Fruit fly (Drosophila melanogaster): ENCODE measurements around the gene CG13101.

Gene CG13101

DNA sequence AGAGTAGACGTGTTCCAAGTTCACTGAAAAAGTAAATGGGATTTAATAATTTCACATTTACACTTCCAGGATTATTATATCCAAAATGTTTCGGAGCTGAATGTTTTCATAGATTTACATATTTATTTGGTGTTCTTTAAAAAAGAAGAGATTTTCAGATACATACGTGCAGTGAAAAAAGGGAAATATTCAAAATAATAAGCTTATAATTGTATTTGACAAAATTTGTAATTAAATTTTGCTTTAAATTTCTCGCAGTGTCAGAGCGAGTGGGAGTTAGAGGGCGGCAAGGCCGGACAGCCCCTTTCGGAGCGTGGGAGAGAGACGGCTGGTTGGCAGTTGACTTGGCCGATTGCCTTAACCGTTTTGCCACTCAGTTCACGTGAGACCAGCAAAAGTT lies 47.7 kb downstream of the CG13101 start, which contains the start of gene Tsp29Fb (continued):
- no peak for TF ChIP-seq CG8765 (GFP tag; IDR thresholded peaks at IDR 0.05)
- peak; percentile 13 for TF ChIP-seq sd (tag; optimal IDR thresholded peaks at IDR 0.05)
- peak; percentile 41 for TF ChIP-seq exex (tag; optimal IDR thresholded peaks at IDR 0.05)
- TF ChIP-seq insv (GFP tag; optimal IDR thresholded peaks at IDR 0.05), result no peak
- TF ChIP-seq CG6791 (GFP tag; IDR thresholded peaks at IDR 0.05; ENCODE audit: partially characterized antibody), result no peak
- TF ChIP-seq Abd-B (GFP tag; optimal IDR thresholded peaks at IDR 0.05), result peak; percentile 47
- TF ChIP-seq CG7963 (GFP tag; IDR thresholded peaks at IDR 0.05; ENCODE audit: partially characterized antibody), result no peak
- peak; percentile 28 for TF ChIP-seq pnt (GFP tag; optimal IDR thresholded peaks at IDR 0.05)
- peak; percentile 55; the same call in 2 of the 3 replicates for TF ChIP-seq ci (GFP tag; IDR thresholded peaks at IDR 0.05)
- TF ChIP-seq CTCF (GFP tag; optimal IDR thresholded peaks at IDR 0.05), result no peak
- TF ChIP-seq Dp (GFP tag; optimal IDR thresholded peaks at IDR 0.05), result no peak
- TF ChIP-seq CG4707 (GFP tag; optimal IDR thresholded peaks at IDR 0.05), result no peak
- no peak for TF ChIP-seq lov (optimal IDR thresholded peaks at IDR 0.05)
- no peak for TF ChIP-seq lov (GFP tag; IDR thresholded peaks at IDR 0.05)
- peak; percentile 76 for TF ChIP-seq scrt (GFP tag; optimal IDR thresholded peaks at IDR 0.05)
- TF ChIP-seq D19A (tag; optimal IDR thresholded peaks at IDR 0.05), result peak; percentile 72
- TF ChIP-seq CG2712 (tag; optimal IDR thresholded peaks at IDR 0.05), result peak; percentile 73
- TF ChIP-seq Sry-δ (GFP tag; optimal IDR thresholded peaks at IDR 0.05), result peak; percentile 7
- peak; percentile 92 for TF ChIP-seq CG18599 (GFP tag; optimal IDR thresholded peaks at IDR 0.05)
- TF ChIP-seq CG6813 (GFP tag; optimal IDR thresholded peaks at IDR 0.05), result peak; percentile 54
- no peak for TF ChIP-seq Dfd (GFP tag; optimal IDR thresholded peaks at IDR 0.05)
- no peak for TF ChIP-seq Bgb (GFP tag; IDR thresholded peaks at IDR 0.05; ENCODE audit: partially characterized antibody)
- TF ChIP-seq CG34376 (GFP tag; optimal IDR thresholded peaks at IDR 0.05), result no peak
- TF ChIP-seq Bdp1 (GFP tag; optimal IDR thresholded peaks at IDR 0.05), result peak; percentile 14
- peak; percentile 23 for TF ChIP-seq CG14710 (tag; optimal IDR thresholded peaks at IDR 0.05)
- peak; percentile 73 for TF ChIP-seq CG14014 (GFP tag; IDR thresholded peaks at IDR 0.05)
- TF ChIP-seq Stat92E (GFP tag; optimal IDR thresholded peaks at IDR 0.05), result no peak
- peak; percentile 90 for TF ChIP-seq lab (GFP tag; optimal IDR thresholded peaks at IDR 0.05)
- TF ChIP-seq pb (GFP tag; optimal IDR thresholded peaks at IDR 0.05), result no peak
- TF ChIP-seq corto (GFP tag; optimal IDR thresholded peaks at IDR 0.05), result peak; percentile 5
- TF ChIP-seq bbx (GFP tag; IDR thresholded peaks at IDR 0.05; ENCODE audit: partially characterized antibody), result no peak
- peak; percentile 56 for TF ChIP-seq CG10654 (GFP tag; optimal IDR thresholded peaks at IDR 0.05)
- peak; percentile 84 for TF ChIP-seq cwo (GFP tag; optimal IDR thresholded peaks at IDR 0.05)
- peak; percentile 67; the same call in 1 of the 2 replicates for TF ChIP-seq Awh (GFP tag; IDR thresholded peaks at IDR 0.05)
- TF ChIP-seq dan (GFP tag; IDR thresholded peaks at IDR 0.05), result no peak
- TF ChIP-seq CG13424 (tag; optimal IDR thresholded peaks at IDR 0.05), result peak; percentile 87
- TF ChIP-seq danr (GFP tag; IDR thresholded peaks at IDR 0.05), result no peak
- peak; percentile 77 for TF ChIP-seq CG17359 (tag; optimal IDR thresholded peaks at IDR 0.05)
- no peak for TF ChIP-seq Hey (tag; optimal IDR thresholded peaks at IDR 0.05)
- peak; percentile 81; the same call in 2 of the 3 replicates for TF ChIP-seq dysf (GFP tag; IDR thresholded peaks at IDR 0.05)
- TF ChIP-seq Ssrp (tag; optimal IDR thresholded peaks at IDR 0.05), result peak; percentile 67
- peak; percentile 9 for TF ChIP-seq CG1647 (GFP tag; optimal IDR thresholded peaks at IDR 0.05)
- TF ChIP-seq slou (GFP tag; optimal IDR thresholded peaks at IDR 0.05), result no peak
- peak; percentile 89 for TF ChIP-seq dmrt99B (tag; optimal IDR thresholded peaks at IDR 0.05)
- no peak for TF ChIP-seq CG12236 (GFP tag; optimal IDR thresholded peaks at IDR 0.05)
- no peak for TF ChIP-seq nom (GFP tag; optimal IDR thresholded peaks at IDR 0.05)
- peak; percentile 46 to 47 for TF ChIP-seq chif (GFP tag; optimal IDR thresholded peaks at IDR 0.05)
- TF ChIP-seq Sry-β (GFP tag; optimal IDR thresholded peaks at IDR 0.05), result no peak
- TF ChIP-seq gcm (GFP tag; optimal IDR thresholded peaks at IDR 0.05), result peak; percentile 43
- TF ChIP-seq CG13123 (GFP tag; optimal IDR thresholded peaks at IDR 0.05), result no peak
